Comparison of ENCODE assay signal across 5 fruit fly cellular contexts in the genomic region with DNA sequence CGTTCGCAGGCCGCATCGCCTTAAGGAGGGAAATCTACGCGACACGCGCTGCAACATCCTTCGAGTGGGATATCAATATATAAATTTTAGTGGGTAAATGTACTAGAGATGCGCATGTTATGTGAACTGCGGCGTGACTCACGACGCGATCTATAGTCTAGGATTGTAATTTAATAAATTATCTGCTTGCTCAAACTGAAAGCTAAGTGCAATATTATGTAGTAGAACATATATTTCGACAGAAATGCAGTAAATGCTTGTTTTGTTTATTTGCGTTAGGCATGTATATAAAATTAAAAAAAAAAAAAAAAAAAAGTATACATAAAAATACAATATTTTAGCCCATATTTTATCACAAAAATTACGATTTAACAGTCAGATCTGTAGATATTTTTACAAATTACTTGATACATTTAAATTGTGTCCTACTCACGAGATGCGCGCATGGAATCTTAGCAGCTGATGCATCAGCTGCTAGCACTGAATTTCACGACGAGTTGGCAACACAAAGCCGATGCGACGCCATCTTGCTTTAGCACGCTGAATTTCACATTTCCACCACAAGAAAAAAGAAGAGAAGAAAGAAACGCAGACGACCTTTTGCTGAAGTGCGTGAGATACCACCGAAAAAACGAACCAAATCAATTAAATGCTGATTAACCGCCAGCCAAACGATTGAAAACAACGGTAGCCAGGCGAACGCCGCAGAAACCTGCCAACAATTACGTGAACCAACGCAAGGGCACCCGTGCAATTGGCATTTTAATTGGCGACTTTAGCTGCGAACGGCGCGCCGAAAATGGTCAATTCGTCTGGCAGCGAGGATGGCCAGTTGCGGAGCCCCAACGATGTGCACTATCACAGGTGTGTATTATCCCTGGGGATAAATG.
A peak's percentile ranks its signal among the peaks of the same experiment; 100 is the strongest.
TF ChIP-seq lines count a peak whose summit lies in the region.

A gene (minus strand): TSS at position 507 of the 890 bp plus-strand sequence.
A gene (plus strand): TSS at position 528 of the 890 bp plus-strand sequence.

- TF ChIP-seq CTCF in whole organism, embryonic (GFP tag; optimal IDR thresholded peaks at IDR 0.05; lab: Kevin White, UChicago): no peak

TF ChIP-seq in whole organism, adult, 20 proteins besides CTCF, POLR2A, EP300 and RAD21 (continues in another document):
- TF ChIP-seq CG33017 (tag; optimal IDR thresholded peaks at IDR 0.05; lab: Kevin White, UChicago) (no peak), kay (GFP tag; lab: Kevin White, UChicago; ENCODE audit: borderline replicate concordance) (peak; percentile 66), CG1620 (GFP tag; optimal IDR thresholded peaks at IDR 0.05; lab: Kevin White, UChicago) (peak; percentile 13), Mnt (GFP tag; optimal IDR thresholded peaks at IDR 0.05; lab: Kevin White, UChicago) (peak; percentile 77), CG11617 (GFP tag; optimal IDR thresholded peaks at IDR 0.05; lab: Kevin White, UChicago) (no peak), toe (GFP tag; optimal IDR thresholded peaks at IDR 0.05; lab: Kevin White, UChicago) (peak; percentile 63), tj (GFP tag; optimal IDR thresholded peaks at IDR 0.05; lab: Kevin White, UChicago) (peak; percentile 2), CG14711 (tag; optimal IDR thresholded peaks at IDR 0.05; lab: Kevin White, UChicago) (no peak), CG5204 (GFP tag; optimal IDR thresholded peaks at IDR 0.05; lab: Kevin White, UChicago) (no peak), bab1 (GFP tag; optimal IDR thresholded peaks at IDR 0.05; lab: Kevin White, UChicago) (no peak), CG12768 (GFP tag; optimal IDR thresholded peaks at IDR 0.05; lab: Kevin White, UChicago) (no peak), Hr96 (GFP tag; optimal IDR thresholded peaks at IDR 0.05; lab: Kevin White, UChicago) (no peak), pad (GFP tag; optimal IDR thresholded peaks at IDR 0.05; lab: Kevin White, UChicago) (no peak), CG7045 (GFP tag; optimal IDR thresholded peaks at IDR 0.05; lab: Kevin White, UChicago) (no peak), CG7101 (tag; optimal IDR thresholded peaks at IDR 0.05; lab: Kevin White, UChicago) (peak; percentile 9), cnc (optimal IDR thresholded peaks at IDR 0.05; lab: Kevin White, UChicago) (no peak)

TF ChIP-seq in whole organism, embryonic, 481 proteins besides CTCF, POLR2A, EP300 and RAD21 (continues in another document):
- TF ChIP-seq Opbp (GFP tag; IDR thresholded peaks at IDR 0.05; lab: Robert Waterston, UW; ENCODE audit: partially characterized antibody): peak; percentile 23; the same call in 1 of the 3 replicates
- TF ChIP-seq CG11093 (GFP tag; IDR thresholded peaks at IDR 0.05; lab: Robert Waterston, UW): no peak
- no peak for TF ChIP-seq Kr (GFP tag; optimal IDR thresholded peaks at IDR 0.05; lab: Kevin White, UChicago)
- no peak for TF ChIP-seq MTF-1 (GFP tag; optimal IDR thresholded peaks at IDR 0.05; lab: Kevin White, UChicago; ENCODE audit: borderline replicate concordance)
- TF ChIP-seq ci (GFP tag; IDR thresholded peaks at IDR 0.05; lab: Robert Waterston, UW): no peak
- no peak for TF ChIP-seq ash1 (GFP tag; optimal IDR thresholded peaks at IDR 0.05; lab: Kevin White, UChicago)
- peak; percentile 56; the same call in 1 of the 3 replicates for TF ChIP-seq CG14860 (GFP tag; IDR thresholded peaks at IDR 0.05; lab: Robert Waterston, UW; ENCODE audit: partially characterized antibody)
- no peak for TF ChIP-seq wor (GFP tag; IDR thresholded peaks at IDR 0.05; lab: Robert Waterston, UW)
- no peak for TF ChIP-seq CG3838 (GFP tag; optimal IDR thresholded peaks at IDR 0.05; lab: Kevin White, UChicago)
- no peak for TF ChIP-seq Dref (GFP tag; IDR thresholded peaks at IDR 0.05; lab: Robert Waterston, UW)
- no peak for TF ChIP-seq z (GFP tag; IDR thresholded peaks at IDR 0.05; lab: Robert Waterston, UW)
- no peak for TF ChIP-seq CG4854 (GFP tag; optimal IDR thresholded peaks at IDR 0.05; lab: Kevin White, UChicago)
- TF ChIP-seq zen2 (GFP tag; IDR thresholded peaks at IDR 0.05; lab: Robert Waterston, UW; ENCODE audit: partially characterized antibody): no peak; the same call in 2 of the 3 replicates
- peak; percentile 25 for TF ChIP-seq CG2116 (GFP tag; optimal IDR thresholded peaks at IDR 0.05; lab: Kevin White, UChicago)

TF ChIP-seq in whole organism, prepupa, 60 proteins besides CTCF, POLR2A, EP300 and RAD21 (continues in another document):
- TF ChIP-seq cyc (GFP tag; optimal IDR thresholded peaks at IDR 0.05; lab: Kevin White, UChicago) (peak; percentile 29), CG1621 (tag; optimal IDR thresholded peaks at IDR 0.05; lab: Kevin White, UChicago) (no peak), CG15336 (GFP tag; IDR thresholded peaks at IDR 0.05; lab: Robert Waterston, UW) (no peak), CG8119 (GFP tag; IDR thresholded peaks at IDR 0.05; lab: Robert Waterston, UW) (no peak), Sox15 (GFP tag; optimal IDR thresholded peaks at IDR 0.05; lab: Kevin White, UChicago) (peak; percentile 25), Blimp-1 (GFP tag; optimal IDR thresholded peaks at IDR 0.05; lab: Kevin White, UChicago) (no peak), Gug (GFP tag; IDR thresholded peaks at IDR 0.05; lab: Robert Waterston, UW) (0 out of 2 replicates have a peak, but pooled peaks have one; percentile 17), CG3032 (tag; optimal IDR thresholded peaks at IDR 0.05; lab: Kevin White, UChicago) (peak; percentile 47), OdsH (GFP tag; optimal IDR thresholded peaks at IDR 0.05; lab: Kevin White, UChicago) (peak; percentile 60), eg (GFP tag; IDR thresholded peaks at IDR 0.05; lab: Robert Waterston, UW) (peak; percentile 36; the same call in 1 of the 3 replicates), acj6 (GFP tag; optimal IDR thresholded peaks at IDR 0.05; lab: Kevin White, UChicago) (peak; percentile 66), ss (GFP tag; optimal IDR thresholded peaks at IDR 0.05; lab: Kevin White, UChicago) (no peak), CG11902 (GFP tag; optimal IDR thresholded peaks at IDR 0.05; lab: Kevin White, UChicago) (peak; percentile 24), esn (GFP tag; optimal IDR thresholded peaks at IDR 0.05; lab: Kevin White, UChicago) (peak; percentile 58), Hr4 (GFP tag; optimal IDR thresholded peaks at IDR 0.05; lab: Kevin White, UChicago) (peak; percentile 57), Eip75B (GFP tag; optimal IDR thresholded peaks at IDR 0.05; lab: Kevin White, UChicago) (peak; percentile 48)

TF ChIP-seq in whole organism, pupa, 21 proteins besides CTCF, POLR2A, EP300 and RAD21 (continues in another document):
- TF ChIP-seq CG4496 (GFP tag; IDR thresholded peaks at IDR 0.05; lab: Robert Waterston, UW) (no peak), Ets98B (GFP tag; IDR thresholded peaks at IDR 0.05; lab: Robert Waterston, UW) (no peak), CG14655 (GFP tag; optimal IDR thresholded peaks at IDR 0.05; lab: Kevin White, UChicago) (peak; percentile 16), CG34367 (tag; optimal IDR thresholded peaks at IDR 0.05; lab: Kevin White, UChicago) (peak; percentile 25), CG9948 (tag; optimal IDR thresholded peaks at IDR 0.05; lab: Kevin White, UChicago) (no peak), Snoo (tag; optimal IDR thresholded peaks at IDR 0.05; lab: Kevin White, UChicago) (no peak), CG13204 (GFP tag; optimal IDR thresholded peaks at IDR 0.05; lab: Kevin White, UChicago) (no peak), fd96Ca (GFP tag; IDR thresholded peaks at IDR 0.05; lab: Robert Waterston, UW) (no peak), EcR (GFP tag; optimal IDR thresholded peaks at IDR 0.05; lab: Kevin White, UChicago) (peak; percentile 9), gl (tag; optimal IDR thresholded peaks at IDR 0.05; lab: Kevin White, UChicago) (no peak), CG8159 (tag; optimal IDR thresholded peaks at IDR 0.05; lab: Kevin White, UChicago) (peak; percentile 30), CG8301 (tag; optimal IDR thresholded peaks at IDR 0.05; lab: Kevin White, UChicago) (no peak), rn (GFP tag; IDR thresholded peaks at IDR 0.05; lab: Robert Waterston, UW) (no peak), CG17806 (tag; optimal IDR thresholded peaks at IDR 0.05; lab: Kevin White, UChicago) (no peak), CG12605 (GFP tag; IDR thresholded peaks at IDR 0.05; lab: Robert Waterston, UW) (no peak), CG15710 (tag; optimal IDR thresholded peaks at IDR 0.05; lab: Kevin White, UChicago) (peak; percentile 25), Pif1A (GFP tag; optimal IDR thresholded peaks at IDR 0.05; lab: Kevin White, UChicago) (no peak), D1 (tag; optimal IDR thresholded peaks at IDR 0.05; lab: Kevin White, UChicago) (peak; percentile 8), CG10348 (GFP tag; IDR thresholded peaks at IDR 0.05; lab: Robert Waterston, UW) (no peak), Pif1B (GFP tag; optimal IDR thresholded peaks at IDR 0.05; lab: Kevin White, UChicago) (peak; percentile 6)

TF ChIP-seq in whole organism, wandering third instar larva, 38 proteins besides CTCF, POLR2A, EP300 and RAD21 (continues in another document):
- TF ChIP-seq rgr (GFP tag; optimal IDR thresholded peaks at IDR 0.05; lab: Kevin White, UChicago): peak; percentile 47
- TF ChIP-seq ey (GFP tag; optimal IDR thresholded peaks at IDR 0.05; lab: Kevin White, UChicago): no peak
- no peak for TF ChIP-seq Mio (GFP tag; optimal IDR thresholded peaks at IDR 0.05; lab: Kevin White, UChicago)
- no peak for TF ChIP-seq Myc (optimal IDR thresholded peaks at IDR 0.05; lab: Kevin White, UChicago)
- no peak for TF ChIP-seq Rel (GFP tag; optimal IDR thresholded peaks at IDR 0.05; lab: Kevin White, UChicago)
- TF ChIP-seq Rel (tag; optimal IDR thresholded peaks at IDR 0.05; lab: Kevin White, UChicago): no peak
- peak; percentile 57 for TF ChIP-seq psq (GFP tag; optimal IDR thresholded peaks at IDR 0.05; lab: Kevin White, UChicago)
- no peak for TF ChIP-seq HLH106 (tag; optimal IDR thresholded peaks at IDR 0.05; lab: Kevin White, UChicago)
- peak; percentile 38 for TF ChIP-seq fru (GFP tag; optimal IDR thresholded peaks at IDR 0.05; lab: Kevin White, UChicago)
- TF ChIP-seq br (GFP tag; optimal IDR thresholded peaks at IDR 0.05; lab: Kevin White, UChicago): peak; percentile 6
- TF ChIP-seq Hnf4 (GFP tag; optimal IDR thresholded peaks at IDR 0.05; lab: Kevin White, UChicago): peak; percentile 58
- peak; percentile 31 for TF ChIP-seq woc (GFP tag; optimal IDR thresholded peaks at IDR 0.05; lab: Kevin White, UChicago)
- peak in 1 of 2 experiments; percentile 67 for TF ChIP-seq foxo (GFP tag; optimal IDR thresholded peaks at IDR 0.05; lab: Kevin White, UChicago)
- TF ChIP-seq CG9705 (GFP tag; optimal IDR thresholded peaks at IDR 0.05; lab: Kevin White, UChicago): no peak
- TF ChIP-seq brk (GFP tag; optimal IDR thresholded peaks at IDR 0.05; lab: Kevin White, UChicago): peak; percentile 72
- peak; percentile 54 for TF ChIP-seq OdsH (GFP tag; optimal IDR thresholded peaks at IDR 0.05; lab: Kevin White, UChicago)
- TF ChIP-seq sage (GFP tag; optimal IDR thresholded peaks at IDR 0.05; lab: Kevin White, UChicago): peak; percentile 27
- TF ChIP-seq Hr83 (GFP tag; optimal IDR thresholded peaks at IDR 0.05; lab: Kevin White, UChicago; ENCODE audit: poor library complexity, severe bottlenecking): peak; percentile 23
- peak; percentile 13 for TF ChIP-seq dmrt93B (GFP tag; optimal IDR thresholded peaks at IDR 0.05; lab: Kevin White, UChicago)
- peak; percentile 22 for TF ChIP-seq Jra (GFP tag; optimal IDR thresholded peaks at IDR 0.05; lab: Kevin White, UChicago)
- peak; percentile 35 for TF ChIP-seq sv (GFP tag; optimal IDR thresholded peaks at IDR 0.05; lab: Kevin White, UChicago)
